Fruit fly (Drosophila melanogaster): Measurements from ENCODE around the gene Gr64c.

DNA sequence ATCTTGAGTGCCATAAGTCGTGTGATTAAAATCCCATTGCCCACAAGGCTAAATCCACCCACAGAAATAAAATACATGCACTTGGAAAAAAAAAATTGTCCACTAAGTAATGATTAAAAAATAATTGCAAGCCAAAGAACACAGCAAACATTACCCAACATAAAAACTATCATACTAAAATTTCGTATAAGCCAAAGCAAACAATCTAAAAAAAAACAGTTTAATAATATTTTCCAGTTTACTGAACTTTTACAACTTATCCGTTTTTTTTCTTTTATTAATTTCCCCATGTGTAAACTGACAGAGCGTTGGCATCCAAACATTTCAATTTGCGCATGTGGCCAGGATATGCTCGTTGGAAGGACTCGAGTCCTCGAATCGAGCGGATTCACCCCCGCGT lies 51.9 kb downstream of the Gr64c start:
- TF ChIP-seq h (optimal IDR thresholded peaks at IDR 0.05) = no peak
- TF ChIP-seq ttk (optimal IDR thresholded peaks at IDR 0.05) = no peak
